Worm (Caenorhabditis elegans) whole organism, L2 larva: ENCODE results near the gene Y51H7C.1.

Experiments used
- C34F6.9 ChIP-seq: fragments of 150-350 bp; optimal IDR thresholded peaks from 2 replicates; lab custom pipeline; 2014; ENCODE audit warnings: missing biosample characterization, missing genetic modification characterization
- F13H6.1 ChIP-seq: sonication (generic microtip); optimal IDR thresholded peaks from 2 replicates; lab custom pipeline; 2016; ENCODE audit warnings: missing genetic modification characterization, missing compliant biosample characterization
- R02D3.7 ChIP-seq: fragments of 150-350 bp; optimal IDR thresholded peaks from 2 replicates; lab custom pipeline; 2014; ENCODE audit warnings: missing biosample characterization, missing genetic modification characterization
- Y55F3AM.14 ChIP-seq: fragments of 200-800 bp; sonication (Bioruptor generic); optimal IDR thresholded peaks from 2 replicates; lab custom pipeline; 2018; ENCODE audit warnings: mild to moderate bottlenecking, missing genetic modification characterization, missing compliant biosample characterization
- ZK546.5 ChIP-seq: sonication (generic microtip); optimal IDR thresholded peaks from 2 replicates; lab custom pipeline; 2017; ENCODE audit warnings: missing biosample characterization, missing genetic modification characterization
- alr-1 ChIP-seq: fragments of 150-350 bp; optimal IDR thresholded peaks from 2 replicates; lab custom pipeline; 2014; ENCODE audit warnings: missing biosample characterization, missing genetic modification characterization
- aly-2 ChIP-seq: fragments of 150-350 bp; optimal IDR thresholded peaks from 2 replicates; lab custom pipeline; 2014; ENCODE audit warnings: missing biosample characterization, missing genetic modification characterization
- ama-1 ChIP-seq: fragments of 150-350 bp; optimal IDR thresholded peaks from 2 replicates; lab custom pipeline; 2018; ENCODE audit warnings: inconsistent platforms
- blmp-1 ChIP-seq: sonication (generic microtip); optimal IDR thresholded peaks from 2 replicates; lab custom pipeline; 2017; ENCODE audit warnings: missing genetic modification characterization, mild to moderate bottlenecking, missing compliant biosample characterization, antibody characterized with exemption, moderate library complexity; ENCODE audit not compliant: insufficient read depth
- ceh-16 ChIP-seq: fragments of 150-350 bp; optimal IDR thresholded peaks from 2 replicates; lab custom pipeline; 2014; ENCODE audit warnings: missing biosample characterization, missing genetic modification characterization
- ceh-82 ChIP-seq: fragments of 150-350 bp; optimal IDR thresholded peaks from 2 replicates; lab custom pipeline; 2014; ENCODE audit warnings: missing biosample characterization, missing genetic modification characterization
- dmd-4 ChIP-seq: sonication (generic microtip); optimal IDR thresholded peaks from 2 replicates; lab custom pipeline; 2017; ENCODE audit warnings: missing biosample characterization, missing genetic modification characterization
- egl-27 ChIP-seq: sonication (generic microtip); optimal IDR thresholded peaks from 3 replicates; lab custom pipeline; 2017; ENCODE audit warnings: missing biosample characterization, missing genetic modification reagents, missing genetic modification characterization
- elt-1 ChIP-seq: fragments of 150-350 bp; optimal IDR thresholded peaks from 2 replicates; lab custom pipeline; 2014; ENCODE audit warnings: missing biosample characterization, missing genetic modification characterization
- elt-3 ChIP-seq: sonication (generic microtip); optimal IDR thresholded peaks from 2 replicates; lab custom pipeline; 2017; ENCODE audit warnings: missing biosample characterization, missing genetic modification characterization
- gmeb-1 ChIP-seq: fragments of 150-350 bp; optimal IDR thresholded peaks from 2 replicates; lab custom pipeline; 2014; ENCODE audit warnings: missing biosample characterization, missing genetic modification characterization
- lin-11 ChIP-seq: fragments of 150-350 bp; sonication (generic microtip); optimal IDR thresholded peaks from 2 replicates; lab custom pipeline; 2014; ENCODE audit warnings: missing biosample characterization, missing genetic modification characterization, inconsistent platforms, mixed read lengths
- lin-13 ChIP-seq: fragments of 150-350 bp; optimal IDR thresholded peaks from 2 replicates; lab custom pipeline; 2014; ENCODE audit warnings: missing biosample characterization, missing genetic modification reagents, missing genetic modification characterization
- lin-39 ChIP-seq: fragments of 150-350 bp; optimal IDR thresholded peaks from 2 replicates; lab custom pipeline; 2014; ENCODE audit warnings: missing biosample characterization, missing genetic modification reagents, missing genetic modification characterization
- lsy-2 ChIP-seq, 2 experiments: fragments of 150-350 bp in 1 of 2; sonication (generic microtip) in 1 of 2; optimal IDR thresholded peaks; 2 replicates each; lab custom pipeline; 2014 to 2017; ENCODE audit warnings: missing biosample characterization in 2 of 2, missing genetic modification characterization in 2 of 2
- mab-5 ChIP-seq: fragments of 150-350 bp; optimal IDR thresholded peaks from 2 replicates; lab custom pipeline; 2014; ENCODE audit warnings: missing biosample characterization, missing genetic modification characterization
- mbf-1 ChIP-seq: sonication (generic microtip); optimal IDR thresholded peaks from 2 replicates; lab custom pipeline; 2017; ENCODE audit warnings: missing biosample characterization, missing genetic modification characterization
- nhr-10 ChIP-seq: sonication (generic microtip); optimal IDR thresholded peaks from 2 replicates; lab custom pipeline; 2017; ENCODE audit warnings: missing biosample characterization, missing genetic modification characterization
- nhr-129 ChIP-seq: fragments of 150-350 bp; optimal IDR thresholded peaks from 2 replicates; lab custom pipeline; 2014; ENCODE audit warnings: missing biosample characterization, missing genetic modification characterization
- nhr-21 ChIP-seq: fragments of 150-350 bp; optimal IDR thresholded peaks from 2 replicates; lab custom pipeline; 2014; ENCODE audit warnings: missing biosample characterization, missing genetic modification characterization
- nhr-23 ChIP-seq: fragments of 150-350 bp; optimal IDR thresholded peaks from 2 replicates; lab custom pipeline; 2014; ENCODE audit warnings: missing biosample characterization, missing genetic modification reagents, missing genetic modification characterization
- nhr-237 ChIP-seq: fragments of 150-350 bp; optimal IDR thresholded peaks from 2 replicates; lab custom pipeline; 2014; ENCODE audit warnings: missing biosample characterization, missing genetic modification characterization
- nhr-25 ChIP-seq: fragments of 150-350 bp; sonication (generic microtip); optimal IDR thresholded peaks from 3 replicates; lab custom pipeline; 2014; ENCODE audit warnings: missing biosample characterization, missing genetic modification characterization
- nhr-6 ChIP-seq: fragments of 150-350 bp; optimal IDR thresholded peaks from 2 replicates; lab custom pipeline; 2014; ENCODE audit warnings: missing biosample characterization, missing genetic modification characterization
- nhr-77 ChIP-seq: fragments of 150-350 bp; optimal IDR thresholded peaks from 2 replicates; lab custom pipeline; 2014; ENCODE audit warnings: missing biosample characterization, missing genetic modification characterization
- peb-1 ChIP-seq: fragments of 150-350 bp; optimal IDR thresholded peaks from 2 replicates; lab custom pipeline; 2014; ENCODE audit warnings: missing biosample characterization, missing genetic modification characterization
- sem-4 ChIP-seq: fragments of 150-350 bp; optimal IDR thresholded peaks from 2 replicates; lab custom pipeline; 2014; ENCODE audit warnings: missing biosample characterization, missing genetic modification reagents, missing genetic modification characterization
- skn-1 ChIP-seq: sonication (generic microtip); optimal IDR thresholded peaks from 2 replicates; lab custom pipeline; 2017; ENCODE audit warnings: missing biosample characterization, missing genetic modification characterization
- sma-3 ChIP-seq: sonication (generic microtip); optimal IDR thresholded peaks from 2 replicates; lab custom pipeline; 2016; ENCODE audit warnings: missing genetic modification reagents, missing genetic modification characterization, missing compliant biosample characterization
- sma-9 ChIP-seq, 2 experiments: fragments of 150-350 bp in 1 of 2; sonication (generic microtip) in 1 of 2; optimal IDR thresholded peaks; 2 replicates each; lab custom pipeline; 2014 to 2016; ENCODE audit warnings: missing genetic modification characterization in 2 of 2, mild to moderate bottlenecking in 1 of 2, missing biosample characterization in 1 of 2, missing compliant biosample characterization in 1 of 2, missing genetic modification reagents in 1 of 2, moderate library complexity in 1 of 2
- snpc-4 ChIP-seq: fragments of 150-350 bp; optimal IDR thresholded peaks from 2 replicates; lab custom pipeline; 2014; ENCODE audit warnings: missing biosample characterization, missing genetic modification characterization
- unc-39 ChIP-seq: fragments of 150-350 bp; optimal IDR thresholded peaks from 2 replicates; lab custom pipeline; 2014; ENCODE audit warnings: missing biosample characterization, missing genetic modification characterization
- unc-55 ChIP-seq: fragments of 150-350 bp; sonication (generic microtip); optimal IDR thresholded peaks from 3 replicates; lab custom pipeline; 2014; ENCODE audit warnings: missing biosample characterization, missing genetic modification reagents, missing genetic modification characterization
- unc-62 ChIP-seq: fragments of 150-350 bp; optimal IDR thresholded peaks from 2 replicates; lab custom pipeline; 2014; ENCODE audit warnings: missing biosample characterization, missing genetic modification reagents, missing genetic modification characterization
- zag-1 ChIP-seq: fragments of 150-350 bp; optimal IDR thresholded peaks from 2 replicates; lab custom pipeline; 2014; ENCODE audit warnings: missing biosample characterization, missing genetic modification characterization
- ztf-1 ChIP-seq: fragments of 200-800 bp; sonication (Bioruptor generic); conservative IDR thresholded peaks from 2 replicates; pipeline ENCODE4 v1.3.6; 2022; ENCODE audit warnings: missing genetic modification characterization, missing compliant biosample characterization
- ztf-11 ChIP-seq: sonication (generic microtip); optimal IDR thresholded peaks from 2 replicates; lab custom pipeline; 2017; ENCODE audit warnings: missing biosample characterization, missing genetic modification characterization
- ztf-4 ChIP-seq: fragments of 150-350 bp; optimal IDR thresholded peaks from 2 replicates; lab custom pipeline; 2014; ENCODE audit warnings: missing biosample characterization, missing genetic modification characterization

Y51H7C.1 gene

DNA sequence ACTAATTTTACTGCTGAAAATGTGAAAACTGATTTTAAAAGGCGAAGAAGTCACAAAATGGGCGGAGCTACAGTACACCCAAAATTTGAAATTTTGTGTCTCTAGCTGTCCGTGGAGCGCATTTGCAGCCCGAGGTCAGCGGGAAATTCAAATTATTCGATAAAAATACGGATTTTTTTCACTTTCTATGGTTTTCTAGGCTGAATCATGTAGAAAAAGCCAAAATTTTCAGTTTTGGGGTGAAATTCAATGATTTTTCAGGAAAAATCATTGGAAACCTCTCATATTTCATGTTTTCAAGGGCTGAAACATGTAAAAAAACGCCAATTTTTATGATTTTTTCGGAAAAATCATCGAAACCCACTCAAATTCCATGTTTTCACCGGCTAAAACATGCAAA is 23.3 kb downstream of the Y51H7C.1 start:
- no peak for TF ChIP-seq sem-4 (tag; lab: Kevin White, UChicago)
- TF ChIP-seq nhr-21 (tag; lab: Kevin White, UChicago): no peak
- no peak for TF ChIP-seq snpc-4 (tag; lab: Kevin White, UChicago)
- TF ChIP-seq elt-3: no peak
- TF ChIP-seq ZK546.5 (tag; lab: Kevin White, UChicago): no peak
- no peak for TF ChIP-seq unc-62 (GFP tag; lab: Kevin White, UChicago)
- TF ChIP-seq, all 48 proteins: peak for 0

DNA sequence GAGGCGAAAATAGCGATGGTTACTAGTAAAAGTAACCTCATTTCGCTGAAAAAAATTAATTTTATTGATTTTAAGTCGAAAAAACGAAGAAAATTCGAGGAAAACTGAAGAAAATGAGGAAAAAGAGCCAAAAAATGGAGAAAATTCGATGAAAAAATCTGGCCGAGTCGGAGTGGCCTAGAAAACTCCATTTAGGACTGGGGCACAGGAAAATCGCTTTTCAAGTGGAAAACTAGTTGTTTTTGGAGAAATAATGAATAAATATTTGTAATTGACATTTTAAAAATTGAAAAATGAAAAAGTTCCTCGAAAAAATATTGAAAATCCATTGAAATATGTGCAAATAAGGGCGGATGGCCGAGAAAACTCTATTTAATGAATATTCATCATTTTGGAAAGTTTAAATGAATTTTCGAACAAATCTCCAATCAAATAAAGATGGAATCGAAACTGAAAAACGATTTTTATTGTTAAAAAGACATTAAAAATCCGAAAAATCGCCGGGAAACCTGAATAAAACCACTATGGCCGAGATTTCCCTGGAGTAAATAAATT is 32.8 kb downstream of the Y51H7C.1 start, which contains the start of gene emc-1:
emc-1 (minus strand) TSS at position 45 of the 555 bp plus-strand sequence.
- no peak for TF ChIP-seq ZK546.5 (tag; lab: Kevin White, UChicago)
- TF ChIP-seq C34F6.9 (tag; lab: Kevin White, UChicago): peak; percentile 16
- TF ChIP-seq nhr-23 (tag; lab: Kevin White, UChicago): no peak
- TF ChIP-seq nhr-25 (tag; lab: Kevin White, UChicago): no peak
- peak; percentile 8 for TF ChIP-seq unc-55
- no peak for TF ChIP-seq sma-3 (GFP tag; lab: Kevin White, UChicago)
- TF ChIP-seq lin-13 (GFP tag; lab: Kevin White, UChicago): no peak
- TF ChIP-seq R02D3.7 (tag; lab: Kevin White, UChicago): no peak
- TF ChIP-seq ztf-4 (tag; lab: Kevin White, UChicago): no peak
- TF ChIP-seq lsy-2 (tag; optimal IDR thresholded peaks at IDR 0.05; lab: Kevin White, UChicago): peak in 1 of 2 experiments; percentile 22

DNA sequence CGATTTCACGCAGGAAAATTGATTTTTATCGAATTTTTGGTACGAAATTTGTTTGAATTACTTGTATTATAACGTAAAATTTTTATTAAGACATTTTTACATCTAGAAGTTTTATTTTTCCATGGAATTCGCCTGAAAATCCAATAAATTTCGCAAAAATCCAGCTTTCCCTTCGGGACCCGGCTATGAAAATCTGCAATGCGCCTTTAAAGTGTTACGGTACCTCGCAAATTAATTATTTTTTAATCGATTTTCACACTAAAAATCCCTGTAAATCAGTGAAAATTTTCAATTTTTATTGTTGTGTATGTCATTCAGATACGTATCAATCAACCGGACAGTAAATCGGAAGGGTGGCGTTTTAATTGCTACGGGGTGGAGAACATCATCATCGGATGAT is 33.4 kb downstream of the Y51H7C.1 start:
- TF ChIP-seq nhr-23 (tag; lab: Kevin White, UChicago) (no peak), mbf-1 (tag; lab: Kevin White, UChicago) (no peak), F13H6.1 (tag; lab: Kevin White, UChicago) (no peak), lin-11 (tag; lab: Kevin White, UChicago) (no peak), lsy-2 (tag; optimal IDR thresholded peaks at IDR 0.05; lab: Kevin White, UChicago) (no peak), nhr-21 (tag; lab: Kevin White, UChicago) (no peak), ztf-1 (GFP tag; lab: Robert Waterston, UW) (no peak), nhr-6 (no peak), nhr-77 (no peak), snpc-4 (tag; lab: Kevin White, UChicago) (no peak)

DNA sequence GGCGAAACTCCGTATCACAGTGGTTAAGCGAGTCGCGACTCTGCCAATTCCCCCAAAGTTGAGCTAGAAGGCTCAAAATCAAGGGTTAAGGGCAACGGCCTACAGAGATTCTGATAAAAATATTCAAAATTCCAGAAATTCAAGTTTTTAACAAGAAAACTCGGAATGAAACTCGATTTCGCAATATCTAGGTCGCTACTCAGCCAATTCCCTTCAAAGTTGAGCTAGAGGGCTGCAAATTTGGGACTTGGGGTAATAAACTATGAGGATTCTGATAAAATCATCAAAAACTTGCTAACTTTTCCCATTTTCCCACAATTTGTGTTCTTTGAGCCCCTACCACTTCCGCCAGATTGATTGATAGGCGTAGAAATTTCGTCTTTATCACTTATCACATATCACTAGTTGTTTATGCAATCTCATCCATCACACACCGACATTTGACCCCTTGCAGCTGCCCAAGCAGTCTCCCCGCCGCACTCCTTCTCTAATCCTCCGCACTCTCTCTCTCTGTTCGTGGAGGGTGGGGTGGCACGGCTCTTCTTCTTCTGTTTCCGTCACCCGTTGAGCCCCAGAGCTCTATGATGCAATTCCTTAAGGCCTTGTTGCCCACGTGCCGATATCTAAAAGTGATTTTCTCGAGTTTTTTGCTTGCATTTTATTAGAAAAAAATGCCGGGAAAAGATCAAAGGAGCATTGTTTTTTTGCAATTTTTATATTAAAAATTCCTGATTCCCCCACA is 34.3 kb downstream of the Y51H7C.1 start:
- no peak for TF ChIP-seq nhr-237 (tag; lab: Kevin White, UChicago)
- TF ChIP-seq C34F6.9 (tag; lab: Kevin White, UChicago): peak; percentile 38
- no peak for TF ChIP-seq nhr-10 (tag; lab: Kevin White, UChicago)
- TF ChIP-seq unc-55: peak; percentile 8
- peak; percentile 27 for TF ChIP-seq unc-62 (GFP tag; lab: Kevin White, UChicago)
- TF ChIP-seq ceh-16: no peak
- no peak for TF ChIP-seq gmeb-1 (tag; lab: Kevin White, UChicago)
- no peak for TF ChIP-seq ZK546.5 (tag; lab: Kevin White, UChicago)
- TF ChIP-seq peb-1 (tag; lab: Kevin White, UChicago): no peak
- no peak for TF ChIP-seq mab-5 (tag; lab: Kevin White, UChicago)
- no peak for TF ChIP-seq dmd-4 (tag; lab: Kevin White, UChicago)
- no peak for TF ChIP-seq zag-1 (tag; lab: Kevin White, UChicago)
- TF ChIP-seq lsy-2 (tag; optimal IDR thresholded peaks at IDR 0.05; lab: Kevin White, UChicago): peak in 1 of 2 experiments; percentile 56
- no peak for TF ChIP-seq ztf-11 (tag; lab: Kevin White, UChicago)
- TF ChIP-seq mbf-1 (tag; lab: Kevin White, UChicago): no peak
- TF ChIP-seq Y55F3AM.14: no peak
- no peak for TF ChIP-seq nhr-21 (tag; lab: Kevin White, UChicago)
- TF ChIP-seq ceh-82: no peak
- no peak for TF ChIP-seq elt-1 (tag; lab: Kevin White, UChicago)
- no peak for TF ChIP-seq blmp-1
- no peak for TF ChIP-seq skn-1 (tag; lab: Kevin White, UChicago)
- TF ChIP-seq sma-9 (GFP tag; optimal IDR thresholded peaks at IDR 0.05; lab: Kevin White, UChicago): peak; percentile 75
- no peak for TF ChIP-seq sma-9 (tag; optimal IDR thresholded peaks at IDR 0.05; lab: Kevin White, UChicago)
- TF ChIP-seq lin-39 (tag; lab: Kevin White, UChicago): no peak
- TF ChIP-seq unc-39 (tag; lab: Kevin White, UChicago): no peak
- no peak for TF ChIP-seq nhr-23 (tag; lab: Kevin White, UChicago)
- no peak for TF ChIP-seq egl-27 (tag; lab: Kevin White, UChicago)
- TF ChIP-seq aly-2 (tag; lab: Kevin White, UChicago): no peak
- no peak for TF ChIP-seq lin-13 (GFP tag; lab: Kevin White, UChicago)
- no peak for TF ChIP-seq R02D3.7 (tag; lab: Kevin White, UChicago)
- no peak for TF ChIP-seq lin-11 (tag; lab: Kevin White, UChicago)
- TF ChIP-seq elt-3: no peak
- TF ChIP-seq alr-1: no peak
- peak; percentile 96 for TF ChIP-seq nhr-129 (tag; lab: Kevin White, UChicago)
- no peak for TF ChIP-seq nhr-25 (tag; lab: Kevin White, UChicago)
- TF ChIP-seq ama-1 (lab: Kevin White, UChicago): no peak
- no peak for TF ChIP-seq sem-4 (tag; lab: Kevin White, UChicago)
